Fruit fly (Drosophila melanogaster) whole organism, prepupa: Measurements from ENCODE around the gene CG32537.

ENCODE experiments used
- CG10631 ChIP-seq: fragments of 200-800 bp; sonication (Bioruptor generic); optimal IDR thresholded peaks from 2 replicates; lab custom pipeline; 2016; ENCODE audit warnings: missing biosample characterization, missing genetic modification characterization
- CG10669 ChIP-seq: fragments of 200-800 bp; sonication (Bioruptor generic); optimal IDR thresholded peaks from 3 replicates; lab custom pipeline; 2018; ENCODE audit warnings: missing biosample characterization, mild to moderate bottlenecking, missing genetic modification characterization, moderate library complexity
- CG11762 ChIP-seq: fragments of 200-800 bp; sonication (Bioruptor generic); optimal IDR thresholded peaks from 3 replicates; lab custom pipeline; 2016; ENCODE audit warnings: missing biosample characterization, missing genetic modification characterization; ENCODE audit not compliant: insufficient read depth
- CG11902 ChIP-seq: fragments of 200-800 bp; sonication (Bioruptor generic); optimal IDR thresholded peaks from 3 replicates; lab custom pipeline; 2016; ENCODE audit warnings: missing biosample characterization, missing genetic modification characterization
- CG15336 ChIP-seq: fragments of 200-800 bp; sonication (Bioruptor generic); IDR thresholded peaks from 2 replicates; pipeline ENCODE4 v1.3.6; 2022; ENCODE audit warnings: missing biosample characterization, missing genetic modification characterization
- CG1621 ChIP-seq: fragments of 200-800 bp; sonication (Bioruptor generic); optimal IDR thresholded peaks from 3 replicates; lab custom pipeline; 2018; ENCODE audit warnings: missing biosample characterization, mild to moderate bottlenecking, missing genetic modification characterization
- CG16779 ChIP-seq: fragments of 200-800 bp; sonication (Bioruptor generic); optimal IDR thresholded peaks from 3 replicates; lab custom pipeline; 2017; ENCODE audit warnings: missing biosample characterization, mild to moderate bottlenecking, missing genetic modification characterization
- CG3032 ChIP-seq: fragments of 200-800 bp; optimal IDR thresholded peaks from 2 replicates; lab custom pipeline; 2019; ENCODE audit warnings: missing biosample characterization, mild to moderate bottlenecking, missing genetic modification characterization, moderate library complexity
- CG31627 ChIP-seq: fragments of 200-800 bp; sonication (Bioruptor generic); optimal IDR thresholded peaks from 3 replicates; lab custom pipeline; 2016; ENCODE audit warnings: missing biosample characterization, missing genetic modification characterization
- CG3919 ChIP-seq: fragments of 200-800 bp; sonication (Bioruptor generic); optimal IDR thresholded peaks from 3 replicates; lab custom pipeline; 2016; ENCODE audit warnings: missing biosample characterization, missing genetic modification characterization
- CG6163 ChIP-seq: fragments of 200-800 bp; sonication (Bioruptor generic); IDR thresholded peaks from 3 replicates; pipeline ENCODE4 v1.3.6; 2022; ENCODE audit warnings: missing biosample characterization, missing genetic modification characterization
- CG6276 ChIP-seq: fragments of 200-800 bp; sonication (Bioruptor generic); optimal IDR thresholded peaks from 2 replicates; lab custom pipeline; 2017; ENCODE audit warnings: missing biosample characterization, mild to moderate bottlenecking, missing genetic modification characterization
- CG6792 ChIP-seq: fragments of 200-800 bp; sonication (Bioruptor generic); optimal IDR thresholded peaks from 3 replicates; lab custom pipeline; 2016; ENCODE audit warnings: missing biosample characterization, missing genetic modification characterization
- CG6808 ChIP-seq: fragments of 200-800 bp; sonication (Bioruptor generic); optimal IDR thresholded peaks from 3 replicates; lab custom pipeline; 2017; ENCODE audit warnings: missing biosample characterization, missing genetic modification characterization, mild to moderate bottlenecking, moderate library complexity, missing genetic modification reagents
- CG6854 ChIP-seq: fragments of 200-800 bp; sonication (Bioruptor generic); optimal IDR thresholded peaks from 2 replicates; lab custom pipeline; 2017; ENCODE audit warnings: missing biosample characterization, mild to moderate bottlenecking, missing genetic modification characterization
- CG8119 ChIP-seq: fragments of 200-800 bp; sonication (Bioruptor generic); IDR thresholded peaks from 3 replicates; pipeline ENCODE4 v1.3.6; 2022; ENCODE audit warnings: missing biosample characterization, missing genetic modification characterization
- CG8632 ChIP-seq: fragments of 200-800 bp; sonication (Bioruptor generic); optimal IDR thresholded peaks from 3 replicates; lab custom pipeline; 2016; ENCODE audit warnings: missing biosample characterization, missing genetic modification characterization
- CG9139 ChIP-seq: fragments of 200-800 bp; sonication (Bioruptor generic); optimal IDR thresholded peaks from 3 replicates; lab custom pipeline; 2017; ENCODE audit warnings: missing biosample characterization, mild to moderate bottlenecking, missing genetic modification characterization
- Eip78C ChIP-seq: fragments of 200-800 bp; sonication (Bioruptor generic); peaks from one replicate; lab custom pipeline; 2016; ENCODE audit warnings: missing biosample characterization, missing genetic modification characterization
- Eip93F ChIP-seq: fragments of 200-800 bp; sonication (Bioruptor generic); optimal IDR thresholded peaks from 2 replicates; lab custom pipeline; 2016; ENCODE audit warnings: missing biosample characterization, mild to moderate bottlenecking, missing genetic modification characterization
- Ets96B ChIP-seq: fragments of 200-800 bp; optimal IDR thresholded peaks from 2 replicates; lab custom pipeline; 2019; ENCODE audit warnings: missing biosample characterization, mild to moderate bottlenecking, missing genetic modification characterization, moderate library complexity
- Gug ChIP-seq: fragments of 200-800 bp; sonication (Bioruptor generic); IDR thresholded peaks from 2 replicates; pipeline ENCODE4 v1.3.6; 2022; ENCODE audit warnings: missing biosample characterization, missing genetic modification characterization
- Hr39 ChIP-seq: fragments of 200-800 bp; sonication (Bioruptor generic); optimal IDR thresholded peaks from 2 replicates; lab custom pipeline; 2016; ENCODE audit warnings: missing biosample characterization, missing genetic modification characterization
- Hr4 ChIP-seq: fragments of 200-800 bp; sonication (Bioruptor generic); optimal IDR thresholded peaks from 3 replicates; lab custom pipeline; 2016; ENCODE audit warnings: missing biosample characterization, missing genetic modification characterization
- Lpt ChIP-seq: fragments of 200-800 bp; sonication (Bioruptor generic); optimal IDR thresholded peaks from 3 replicates; lab custom pipeline; 2016; ENCODE audit warnings: missing biosample characterization, missing genetic modification characterization
- Met ChIP-seq: fragments of 200-800 bp; sonication (Bioruptor generic); optimal IDR thresholded peaks from 3 replicates; lab custom pipeline; 2016; ENCODE audit warnings: missing biosample characterization, missing genetic modification characterization
- OdsH ChIP-seq: fragments of 200-800 bp; sonication (Bioruptor generic); optimal IDR thresholded peaks from 3 replicates; lab custom pipeline; 2016; ENCODE audit warnings: missing biosample characterization, missing genetic modification characterization
- Smox ChIP-seq: fragments of 200-800 bp; sonication (Bioruptor generic); optimal IDR thresholded peaks from 3 replicates; lab custom pipeline; 2016; ENCODE audit warnings: missing biosample characterization, missing genetic modification characterization
- acj6 ChIP-seq: fragments of 200-800 bp; sonication (Bioruptor generic); optimal IDR thresholded peaks from 3 replicates; lab custom pipeline; 2016; ENCODE audit warnings: missing biosample characterization, missing genetic modification characterization
- dac ChIP-seq: fragments of 200-800 bp; sonication (Bioruptor generic); optimal IDR thresholded peaks from 2 replicates; lab custom pipeline; 2017; ENCODE audit warnings: missing biosample characterization, mild to moderate bottlenecking, missing genetic modification characterization
- dsx ChIP-seq: fragments of 200-800 bp; optimal IDR thresholded peaks from 3 replicates; lab custom pipeline; 2019; ENCODE audit warnings: missing biosample characterization, mild to moderate bottlenecking, missing genetic modification characterization, moderate library complexity; ENCODE audit not compliant: poor library complexity, severe bottlenecking
- eg ChIP-seq: fragments of 200-800 bp; sonication (Bioruptor generic); IDR thresholded peaks from 3 replicates; pipeline ENCODE4 v1.3.6; 2022; ENCODE audit warnings: missing biosample characterization, missing genetic modification characterization
- esn ChIP-seq: fragments of 200-800 bp; sonication (Bioruptor generic); optimal IDR thresholded peaks from 2 replicates; lab custom pipeline; 2016; ENCODE audit warnings: missing biosample characterization, mild to moderate bottlenecking, missing genetic modification characterization, moderate library complexity
- fd85E ChIP-seq: fragments of 200-800 bp; sonication (Bioruptor generic); optimal IDR thresholded peaks from 3 replicates; lab custom pipeline; 2016; ENCODE audit warnings: missing biosample characterization, missing genetic modification characterization
- fkh ChIP-seq: fragments of 200-800 bp; sonication (Bioruptor generic); optimal IDR thresholded peaks from 3 replicates; lab custom pipeline; 2017; ENCODE audit warnings: missing biosample characterization, mild to moderate bottlenecking, missing genetic modification characterization, moderate library complexity
- lz ChIP-seq: fragments of 200-800 bp; sonication (Bioruptor generic); optimal IDR thresholded peaks from 3 replicates; lab custom pipeline; 2016; ENCODE audit warnings: missing biosample characterization, missing genetic modification characterization
- net ChIP-seq: fragments of 200-800 bp; sonication (Bioruptor generic); optimal IDR thresholded peaks from 3 replicates; lab custom pipeline; 2016; ENCODE audit warnings: missing biosample characterization, missing genetic modification characterization
- pdm3 ChIP-seq: fragments of 200-800 bp; sonication (Bioruptor generic); optimal IDR thresholded peaks from 3 replicates; lab custom pipeline; 2016; ENCODE audit warnings: missing biosample characterization, missing genetic modification characterization
- salr ChIP-seq, 2 experiments: fragments of 200-800 bp; sonication (Bioruptor generic); optimal IDR thresholded peaks; 3 replicates each; lab custom pipeline; 2016 to 2018; ENCODE audit warnings: missing biosample characterization in 2 of 2, missing genetic modification characterization in 2 of 2, mild to moderate bottlenecking in 1 of 2
- spab ChIP-seq: fragments of 200-800 bp; sonication (Bioruptor generic); optimal IDR thresholded peaks from 2 replicates; lab custom pipeline; 2017; ENCODE audit warnings: missing biosample characterization, mild to moderate bottlenecking, missing genetic modification characterization, missing genetic modification reagents
- ss ChIP-seq, 2 experiments: fragments of 200-800 bp; sonication (Bioruptor generic); optimal IDR thresholded peaks; 2 replicates in 1 of 2; 3 replicates in 1 of 2; lab custom pipeline; 2017 to 2018; ENCODE audit warnings: mild to moderate bottlenecking in 2 of 2, missing biosample characterization in 2 of 2, missing genetic modification characterization in 2 of 2, moderate library complexity in 1 of 2
- svp ChIP-seq: fragments of 200-800 bp; sonication (Bioruptor generic); peaks from one replicate; lab custom pipeline; 2016; ENCODE audit warnings: missing biosample characterization, missing genetic modification characterization
- topi ChIP-seq: fragments of 200-800 bp; sonication (Bioruptor generic); optimal IDR thresholded peaks from 3 replicates; lab custom pipeline; 2016; ENCODE audit warnings: missing biosample characterization, missing genetic modification characterization
- vri ChIP-seq: fragments of 200-800 bp; sonication (Bioruptor generic); optimal IDR thresholded peaks from 3 replicates; lab custom pipeline; 2016; ENCODE audit warnings: missing biosample characterization, mild to moderate bottlenecking, missing genetic modification characterization

The CG32537 gene

dm6 chrX:19314283-19315178 lies 38.2 kb upstream of the CG32537 start:
- peak; percentile 31 for TF ChIP-seq CG9139 (GFP tag; lab: Kevin White, UChicago)
- no peak for TF ChIP-seq esn (GFP tag; lab: Kevin White, UChicago)
- no peak for TF ChIP-seq pdm3 (GFP tag; lab: Kevin White, UChicago)
- peak; percentile 78 for TF ChIP-seq svp (GFP tag; lab: Kevin White, UChicago)
- TF ChIP-seq dsx, result peak; percentile 10
- TF ChIP-seq eg (GFP tag; lab: Robert Waterston, UW), result peak; percentile 64; the same call in 1 of the 3 replicates
- TF ChIP-seq CG6808, result peak; percentile 43
- peak; percentile 11 for TF ChIP-seq CG6854 (GFP tag; lab: Kevin White, UChicago)
- peak; percentile 44 to 52 for TF ChIP-seq ss (GFP tag; optimal IDR thresholded peaks at IDR 0.05; lab: Kevin White, UChicago)
- peak; percentile 35 for TF ChIP-seq CG1621 (tag; lab: Kevin White, UChicago)
- TF ChIP-seq CG16779 (tag; lab: Kevin White, UChicago), result no peak
- peak; percentile 27; the same call in 1 of the 2 replicates for TF ChIP-seq CG15336 (GFP tag; lab: Robert Waterston, UW)
- 0 out of 2 replicates have a peak, but pooled peaks have one; percentile 7 for TF ChIP-seq Gug (GFP tag; lab: Robert Waterston, UW)
- 0 out of 3 replicates have a peak, but pooled peaks have one; percentile 37 for TF ChIP-seq CG6163 (GFP tag; lab: Robert Waterston, UW)
- TF ChIP-seq CG8119 (GFP tag; lab: Robert Waterston, UW), result peak; percentile 48; the same call in 1 of the 3 replicates
- TF ChIP-seq vri (GFP tag; lab: Kevin White, UChicago), result peak; percentile 33
- TF ChIP-seq Hr39 (GFP tag; lab: Kevin White, UChicago), result no peak
- TF ChIP-seq net, result peak; percentile 28
- peak; percentile 55 for TF ChIP-seq Eip78C
- peak; percentile 13 for TF ChIP-seq Ets96B (tag; lab: Kevin White, UChicago)
- TF ChIP-seq spab, result no peak
- no peak for TF ChIP-seq CG11902 (GFP tag; lab: Kevin White, UChicago)
- TF ChIP-seq Hr4 (GFP tag; lab: Kevin White, UChicago), result no peak

dm6 chrX:19309648-19310047 lies 33.3 kb upstream of the CG32537 start:
- peak; percentile 27 for TF ChIP-seq vri (GFP tag; lab: Kevin White, UChicago)
- no peak for TF ChIP-seq acj6 (GFP tag; lab: Kevin White, UChicago)

DNA sequence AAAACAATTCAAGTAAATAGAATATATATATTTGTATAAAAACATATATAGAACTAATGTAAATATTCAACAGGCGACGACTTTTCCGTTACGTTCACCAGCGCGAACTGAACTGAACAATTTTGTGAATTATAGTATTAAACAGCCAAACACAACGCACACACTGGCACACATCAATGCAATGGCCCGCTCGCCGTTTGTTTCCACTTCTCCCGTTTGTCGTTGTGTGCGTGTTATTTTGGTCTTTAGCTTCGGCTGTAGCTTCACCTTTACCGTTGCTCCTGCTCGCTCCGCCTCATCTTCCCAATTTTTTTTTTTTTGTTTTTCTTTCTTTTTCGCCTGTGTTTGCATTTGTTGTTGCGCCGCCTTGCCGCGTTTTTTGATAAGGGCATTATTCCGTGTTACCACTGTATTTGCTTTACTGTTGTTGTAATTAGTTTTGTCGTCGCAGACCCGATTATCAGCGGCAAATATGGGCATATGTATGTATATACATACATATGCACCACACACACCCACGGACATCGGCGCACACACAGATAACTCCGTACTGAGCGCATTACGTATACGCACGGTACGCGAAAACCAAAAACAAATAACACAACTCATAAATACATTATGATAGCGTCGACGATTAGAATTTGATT lies 31.6 kb upstream of the CG32537 start, which contains the start of gene CG8051:
Gene CG8051, minus strand, starts transcription at position 116 of the 647 bp plus-strand sequence.
- TF ChIP-seq CG3919 (GFP tag; lab: Kevin White, UChicago), result no peak
- TF ChIP-seq topi (GFP tag; lab: Kevin White, UChicago), result peak; percentile 1
- TF ChIP-seq CG3032 (tag; lab: Kevin White, UChicago), result no peak
- peak; percentile 1 for TF ChIP-seq OdsH (GFP tag; lab: Kevin White, UChicago)
- no peak for TF ChIP-seq acj6 (GFP tag; lab: Kevin White, UChicago)
- TF ChIP-seq fkh (GFP tag; lab: Kevin White, UChicago), result peak; percentile 86
- peak; percentile 5 for TF ChIP-seq CG8632
- no peak for TF ChIP-seq CG10669 (GFP tag; lab: Kevin White, UChicago)
- peak; percentile 35 for TF ChIP-seq pdm3 (GFP tag; lab: Kevin White, UChicago)
- no peak for TF ChIP-seq dac (GFP tag; lab: Kevin White, UChicago)
- TF ChIP-seq Met (GFP tag; lab: Kevin White, UChicago), result peak; percentile 3
- TF ChIP-seq salr (GFP tag; optimal IDR thresholded peaks at IDR 0.05; lab: Kevin White, UChicago), result no peak
- no peak for TF ChIP-seq Lpt
- TF ChIP-seq Hr39 (GFP tag; lab: Kevin White, UChicago), result no peak
- no peak for TF ChIP-seq CG11902 (GFP tag; lab: Kevin White, UChicago)
- no peak for TF ChIP-seq CG31627 (GFP tag; lab: Kevin White, UChicago)
- no peak for TF ChIP-seq lz (GFP tag; lab: Kevin White, UChicago)
- TF ChIP-seq CG10631 (GFP tag; lab: Kevin White, UChicago), result no peak
- TF ChIP-seq Gug (GFP tag; lab: Robert Waterston, UW), result no peak
- TF ChIP-seq Smox, result no peak
- TF ChIP-seq CG11762 (GFP tag; lab: Kevin White, UChicago), result no peak
- TF ChIP-seq Eip78C, result no peak
- TF ChIP-seq CG1621 (tag; lab: Kevin White, UChicago), result no peak
- no peak for TF ChIP-seq CG6276 (GFP tag; lab: Kevin White, UChicago)
- TF ChIP-seq CG6792 (GFP tag; lab: Kevin White, UChicago), result peak; percentile 8
- no peak for TF ChIP-seq Eip93F (GFP tag; lab: Kevin White, UChicago)
- no peak for TF ChIP-seq CG9139 (GFP tag; lab: Kevin White, UChicago)
- TF ChIP-seq fd85E (GFP tag; lab: Kevin White, UChicago), result no peak
- TF ChIP-seq svp (GFP tag; lab: Kevin White, UChicago), result peak; percentile 65
